Worm (Caenorhabditis elegans): ENCODE data around the gene srab-22.

DNA sequence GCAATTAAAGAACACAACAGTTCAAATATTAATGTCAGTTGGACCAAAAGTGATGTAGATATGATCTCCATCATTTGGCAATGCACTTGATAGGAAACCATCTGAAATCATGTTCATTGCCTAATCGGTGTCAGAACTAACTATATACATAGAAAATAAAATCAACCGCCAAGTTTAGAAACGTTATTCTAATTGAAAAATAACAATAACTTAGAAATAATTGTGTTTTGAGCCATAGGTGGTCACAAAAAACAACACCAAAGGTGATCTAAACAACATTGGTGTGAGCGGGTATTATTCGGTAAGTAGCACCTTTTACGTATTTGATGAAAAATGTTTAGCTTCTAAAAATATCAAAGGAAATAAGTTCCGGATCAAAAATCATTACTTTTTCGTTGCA is 1.8 kb upstream of the srab-22 start, which contains the start of gene srab-21:
- no peak for TF ChIP-seq ama-1 (optimal IDR thresholded peaks at IDR 0.05)
- no peak for TF ChIP-seq pqm-1 (tag; optimal IDR thresholded peaks at IDR 0.05)
- no peak for TF ChIP-seq hlh-30 (tag; optimal IDR thresholded peaks at IDR 0.05; ENCODE audit: insufficient read depth)
- no peak for TF ChIP-seq unc-55 (GFP tag; optimal IDR thresholded peaks at IDR 0.05)
- TF ChIP-seq lim-6 (tag; optimal IDR thresholded peaks at IDR 0.05), result no peak
- no peak for TF ChIP-seq unc-86 (tag; optimal IDR thresholded peaks at IDR 0.05)
- no peak for TF ChIP-seq ceh-31 (tag; optimal IDR thresholded peaks at IDR 0.05)
- no peak for TF ChIP-seq ahr-1 (tag; optimal IDR thresholded peaks at IDR 0.05)
- TF ChIP-seq elt-2 (tag; optimal IDR thresholded peaks at IDR 0.05), result no peak
- TF ChIP-seq odd-2 (tag; optimal IDR thresholded peaks at IDR 0.05), result no peak
- TF ChIP-seq fkh-10 (GFP tag; optimal IDR thresholded peaks at IDR 0.05), result no peak
- no peak for TF ChIP-seq ceh-6 (GFP tag; optimal IDR thresholded peaks at IDR 0.05)
- no peak for TF ChIP-seq unc-42 (tag; optimal IDR thresholded peaks at IDR 0.05)

All from whole organism, late embryonic.